Worm (Caenorhabditis elegans): ENCODE results near the gene K01D12.20.

K01D12.20 gene

ce11 chrV:12406514-12406913 lies 5.9 kb upstream of the K01D12.20 start:
- TF ChIP-seq C38D4.7 (GFP tag; optimal IDR thresholded peaks at IDR 0.05) (no peak), pha-4 (tag; optimal IDR thresholded peaks at IDR 0.05) (no peak), syd-9 (tag; optimal IDR thresholded peaks at IDR 0.05) (no peak)

- TF ChIP-seq che-1 (tag; optimal IDR thresholded peaks at IDR 0.05) (no peak), gmeb-2 (tag; optimal IDR thresholded peaks at IDR 0.05) (no peak), madf-2 (tag; optimal IDR thresholded peaks at IDR 0.05) (no peak)
Observed at ce11 chrV:12405929-12406328, 5.3 kb upstream of the K01D12.20 start, which contains the start of gene K01D12.10. TSS of gene K01D12.10 (plus strand) at chrV:12406229.

ce11 chrV:12404544-12404943 lies 3.9 kb upstream of the K01D12.20 start, which contains the start of gene K01D12.9:
TSS of gene K01D12.9 (minus strand) at chrV:12404644.
- TF ChIP-seq hlh-6 (tag; optimal IDR thresholded peaks at IDR 0.05) = no peak
- no peak for TF ChIP-seq ceh-2 (tag; optimal IDR thresholded peaks at IDR 0.05)
- no peak for TF ChIP-seq pag-3 (tag; optimal IDR thresholded peaks at IDR 0.05; ENCODE audit: borderline replicate concordance)
- TF ChIP-seq Y22D7AL.16 (tag; optimal IDR thresholded peaks at IDR 0.05) = no peak
- no peak for TF ChIP-seq fkh-6 (tag; optimal IDR thresholded peaks at IDR 0.05)
- TF ChIP-seq F13H6.1 (tag; optimal IDR thresholded peaks at IDR 0.05) = no peak
- no peak for TF ChIP-seq sdc-2 (tag; optimal IDR thresholded peaks at IDR 0.05)
- TF ChIP-seq sox-4 (tag; optimal IDR thresholded peaks at IDR 0.05) = no peak
- no peak for TF ChIP-seq nfya-1 (tag; optimal IDR thresholded peaks at IDR 0.05)
- no peak for TF ChIP-seq dve-1 (tag; optimal IDR thresholded peaks at IDR 0.05)
- TF ChIP-seq ceh-31 (tag; optimal IDR thresholded peaks at IDR 0.05) = no peak
- TF ChIP-seq pqm-1 (tag; optimal IDR thresholded peaks at IDR 0.05) = no peak
- TF ChIP-seq pat-9 (tag; optimal IDR thresholded peaks at IDR 0.05) = no peak
- no peak for TF ChIP-seq fax-1 (tag; optimal IDR thresholded peaks at IDR 0.05)
- TF ChIP-seq T23F11.4 (GFP tag; optimal IDR thresholded peaks at IDR 0.05) = no peak
- no peak for TF ChIP-seq K02D7.2 (tag; optimal IDR thresholded peaks at IDR 0.05)

- TF ChIP-seq pqm-1 (tag; optimal IDR thresholded peaks at IDR 0.05) (no peak), pat-9 (tag; optimal IDR thresholded peaks at IDR 0.05) (no peak), syd-9 (tag; optimal IDR thresholded peaks at IDR 0.05) (no peak), gmeb-2 (tag; optimal IDR thresholded peaks at IDR 0.05) (no peak), nfya-1 (tag; optimal IDR thresholded peaks at IDR 0.05) (no peak), ama-1 (optimal IDR thresholded peaks at IDR 0.05) (no peak), ceh-6 (GFP tag; optimal IDR thresholded peaks at IDR 0.05) (no peak), ttx-3 (tag; optimal IDR thresholded peaks at IDR 0.05) (no peak), K02D7.2 (tag; optimal IDR thresholded peaks at IDR 0.05) (no peak), zip-5 (tag; optimal IDR thresholded peaks at IDR 0.05) (no peak), C08G9.2 (tag; optimal IDR thresholded peaks at IDR 0.05) (no peak), ets-4 (tag; optimal IDR thresholded peaks at IDR 0.05) (no peak), sox-4 (tag; optimal IDR thresholded peaks at IDR 0.05) (no peak), sdc-2 (tag; optimal IDR thresholded peaks at IDR 0.05) (no peak)
Observed at ce11 chrV:12402355-12402754, 1.7 kb upstream of the K01D12.20 start, which contains the start of gene K01D12.8. TSS of gene K01D12.8 (plus strand) at chrV:12402655.

ce11 chrV:12401383-12401782 lies 769 bp upstream of the K01D12.20 start, which contains the start of gene K01D12.7:
TSS of gene K01D12.7 (minus strand) at chrV:12401483.
- TF ChIP-seq F13H6.1 (tag; optimal IDR thresholded peaks at IDR 0.05) (no peak), pax-1 (tag; optimal IDR thresholded peaks at IDR 0.05) (no peak), hlh-6 (tag; optimal IDR thresholded peaks at IDR 0.05) (no peak), K09A11.1 (tag; optimal IDR thresholded peaks at IDR 0.05; ENCODE audit: insufficient read depth) (no peak), nhr-232 (tag; optimal IDR thresholded peaks at IDR 0.05) (no peak), rnt-1 (tag; optimal IDR thresholded peaks at IDR 0.05) (no peak), tbx-7 (tag; optimal IDR thresholded peaks at IDR 0.05) (no peak)

ce11 chrV:12397545-12397944 lies 3.1 kb downstream of the K01D12.20 start, which contains the start of gene K01D12.5:
TSS of gene K01D12.5 (plus strand) at chrV:12397845.
- no peak for TF ChIP-seq lim-6 (tag; optimal IDR thresholded peaks at IDR 0.05)
- TF ChIP-seq ceh-34 (tag; optimal IDR thresholded peaks at IDR 0.05) = no peak
- TF ChIP-seq tbx-2 (tag; optimal IDR thresholded peaks at IDR 0.05) = no peak
- TF ChIP-seq nfya-1 (tag; optimal IDR thresholded peaks at IDR 0.05) = no peak
- TF ChIP-seq ttx-3 (tag; optimal IDR thresholded peaks at IDR 0.05) = no peak
